Worm (Caenorhabditis elegans) whole organism, L3 larva: ENCODE results near the gene C39D10.1.

Experiments used
- ZK546.5 ChIP-seq: sonication (generic microtip); optimal IDR thresholded peaks from 2 replicates; lab custom pipeline; 2017; ENCODE audit warnings: missing biosample characterization, missing genetic modification characterization
- ama-1 ChIP-seq: fragments of 150-350 bp; optimal IDR thresholded peaks from 2 replicates; lab custom pipeline; 2018
- ztf-11 ChIP-seq: fragments of 150-350 bp; optimal IDR thresholded peaks from 2 replicates; lab custom pipeline; 2014; ENCODE audit warnings: missing biosample characterization, missing genetic modification characterization

ce11 chrX:7888915-7889314 lies 17.8 kb upstream of the C39D10.1 start, which contains the start of gene C39D10.2:
- no peak for TF ChIP-seq ZK546.5
- TF ChIP-seq ztf-11 = no peak
- TF ChIP-seq ama-1 (lab: Kevin White, UChicago) = no peak
